Fruit fly (Drosophila melanogaster) whole organism, wandering third instar larva: ENCODE results near the gene Arfrp1.
"Not testable (repeated sequence)": the region's sequence is repeated elsewhere in the genome, so short reads cannot be mapped to it uniquely, and the experiment has no call there.

ENCODE experiments used
- CrebA ChIP-seq: fragments of 200-800 bp; sonication (Bioruptor generic); optimal IDR thresholded peaks from 2 replicates; lab custom pipeline; 2016; ENCODE audit warnings: missing biosample characterization, mild to moderate bottlenecking, missing genetic modification characterization, borderline replicate concordance
- psq ChIP-seq: fragments of 200-800 bp; sonication (Bioruptor generic); optimal IDR thresholded peaks from 3 replicates; lab custom pipeline; 2017; ENCODE audit warnings: missing biosample characterization, mild to moderate bottlenecking, missing genetic modification characterization, moderate library complexity

- TF ChIP-seq psq, CrebA (GFP tag; lab: Kevin White, UChicago): not testable (repeated sequence)
Measured at dm6 chrX:9086702-9087179, 20.1 kb upstream of the Arfrp1 start, which contains the start of gene CG32706.
